Worm (Caenorhabditis elegans) whole organism, L3 larva: ENCODE data around the gene M163.22.

ENCODE experiments used
- nhr-237 ChIP-seq: fragments of 150-350 bp; optimal IDR thresholded peaks from 2 replicates; lab custom pipeline; 2014; ENCODE audit warnings: missing biosample characterization, missing genetic modification characterization
- pha-4 ChIP-seq: fragments of 150-350 bp; optimal IDR thresholded peaks from 2 replicates; lab custom pipeline; 2014; ENCODE audit warnings: missing biosample characterization, missing genetic modification reagents, missing genetic modification characterization

DNA sequence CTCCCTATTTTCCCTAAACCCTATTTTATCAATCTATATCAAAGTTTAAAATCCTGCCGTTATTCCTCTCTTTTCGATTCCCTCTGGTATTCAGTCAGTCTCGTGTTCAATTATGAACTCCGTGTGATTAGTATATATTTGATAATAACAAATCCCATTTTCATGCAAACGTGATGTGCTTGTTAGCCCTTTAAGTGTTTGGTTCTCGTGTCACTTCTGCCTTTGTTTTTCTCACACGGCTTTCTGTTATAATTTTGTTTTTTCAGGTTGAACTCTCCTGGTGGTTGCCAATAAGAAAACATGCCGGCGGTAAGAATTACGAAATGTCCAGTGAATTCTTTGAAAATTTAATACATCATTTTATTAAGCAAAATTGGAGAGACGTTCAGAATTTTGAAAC lies 839 bp downstream of the M163.22 start, which contains the start of gene M163.21:
- TF ChIP-seq pha-4 (tag; lab: Kevin White, UChicago): no peak
- no peak for TF ChIP-seq nhr-237 (tag; lab: Kevin White, UChicago)
